Fruit fly (Drosophila melanogaster): Measurements from ENCODE around the gene ds.

The ds gene

dm6 chr2L:714747-715488, at the start of gene ds:
Gene ds (minus strand): TSS chr2L:714983.
- TF ChIP-seq Myc (optimal IDR thresholded peaks at IDR 0.05): no peak
- no peak for TF ChIP-seq psq (optimal IDR thresholded peaks at IDR 0.05)
- no peak for TF ChIP-seq ttk (optimal IDR thresholded peaks at IDR 0.05)
- no peak for TF ChIP-seq Sin3A (optimal IDR thresholded peaks at IDR 0.05)

- TF ChIP-seq Myc (optimal IDR thresholded peaks at IDR 0.05): no peak
- TF ChIP-seq psq (optimal IDR thresholded peaks at IDR 0.05): no peak
- TF ChIP-seq h (optimal IDR thresholded peaks at IDR 0.05): no peak
- no peak for TF ChIP-seq Sin3A (optimal IDR thresholded peaks at IDR 0.05)
- TF ChIP-seq ttk (optimal IDR thresholded peaks at IDR 0.05): no peak
- no peak for TF ChIP-seq insv (optimal IDR thresholded peaks at IDR 0.05)
Measured at dm6 chr2L:750299-750698, 35.5 kb upstream of the ds start.

dm6 chr2L:749645-750044, 34.9 kb upstream of the ds start, which contains the start of gene GABA-B-R3:
Gene GABA-B-R3 (plus strand): TSS chr2L:749945.
- no peak for TF ChIP-seq Myc (optimal IDR thresholded peaks at IDR 0.05)
- no peak for TF ChIP-seq ttk (optimal IDR thresholded peaks at IDR 0.05)
- TF ChIP-seq Sin3A (optimal IDR thresholded peaks at IDR 0.05): no peak
- TF ChIP-seq insv (optimal IDR thresholded peaks at IDR 0.05): no peak

- no peak for TF ChIP-seq Sin3A (optimal IDR thresholded peaks at IDR 0.05)
- TF ChIP-seq insv (optimal IDR thresholded peaks at IDR 0.05): no peak
- no peak for TF ChIP-seq ttk (optimal IDR thresholded peaks at IDR 0.05)
- TF ChIP-seq psq (optimal IDR thresholded peaks at IDR 0.05): no peak
- TF ChIP-seq h (optimal IDR thresholded peaks at IDR 0.05): no peak
- TF ChIP-seq Myc (optimal IDR thresholded peaks at IDR 0.05): no peak
Measured at dm6 chr2L:745785-746184, 31.0 kb upstream of the ds start.

dm6 chr2L:744295-744694, 29.5 kb upstream of the ds start, which contains the start of gene Eaat2:
Gene Eaat2 (minus strand): TSS chr2L:744395.
- TF ChIP-seq Sin3A (optimal IDR thresholded peaks at IDR 0.05) (no peak), insv (optimal IDR thresholded peaks at IDR 0.05) (no peak), ttk (optimal IDR thresholded peaks at IDR 0.05) (no peak), psq (optimal IDR thresholded peaks at IDR 0.05) (no peak), h (optimal IDR thresholded peaks at IDR 0.05) (no peak), Myc (optimal IDR thresholded peaks at IDR 0.05) (no peak)

dm6 chr2L:740031-740430, 25.2 kb upstream of the ds start:
- TF ChIP-seq ttk (optimal IDR thresholded peaks at IDR 0.05) (no peak), Sin3A (optimal IDR thresholded peaks at IDR 0.05) (no peak), h (optimal IDR thresholded peaks at IDR 0.05) (no peak), psq (optimal IDR thresholded peaks at IDR 0.05) (no peak), insv (optimal IDR thresholded peaks at IDR 0.05) (no peak), Myc (optimal IDR thresholded peaks at IDR 0.05) (no peak)

- TF ChIP-seq psq (optimal IDR thresholded peaks at IDR 0.05) (no peak), insv (optimal IDR thresholded peaks at IDR 0.05) (no peak), h (optimal IDR thresholded peaks at IDR 0.05) (no peak), ttk (optimal IDR thresholded peaks at IDR 0.05) (no peak), Sin3A (optimal IDR thresholded peaks at IDR 0.05) (no peak), Myc (optimal IDR thresholded peaks at IDR 0.05) (no peak)
Measured at dm6 chr2L:735772-736171, 21.0 kb upstream of the ds start.

dm6 chr2L:734120-734519, 19.3 kb upstream of the ds start:
- TF ChIP-seq Sin3A (optimal IDR thresholded peaks at IDR 0.05): no peak

dm6 chr2L:732105-732504, 17.3 kb upstream of the ds start:
- TF ChIP-seq Sin3A (optimal IDR thresholded peaks at IDR 0.05): no peak
- TF ChIP-seq ttk (optimal IDR thresholded peaks at IDR 0.05): no peak
- no peak for TF ChIP-seq insv (optimal IDR thresholded peaks at IDR 0.05)
- TF ChIP-seq h (optimal IDR thresholded peaks at IDR 0.05): no peak
- TF ChIP-seq psq (optimal IDR thresholded peaks at IDR 0.05): no peak
- TF ChIP-seq Myc (optimal IDR thresholded peaks at IDR 0.05): no peak

- TF ChIP-seq Myc (optimal IDR thresholded peaks at IDR 0.05) (no peak), psq (optimal IDR thresholded peaks at IDR 0.05) (no peak), ttk (optimal IDR thresholded peaks at IDR 0.05) (no peak), h (optimal IDR thresholded peaks at IDR 0.05) (no peak), insv (optimal IDR thresholded peaks at IDR 0.05) (no peak)
Measured at dm6 chr2L:728062-728461, 13.3 kb upstream of the ds start, which contains the start of gene Hsp60B. Gene Hsp60B (plus strand): TSS chr2L:728362.

- TF ChIP-seq Myc (optimal IDR thresholded peaks at IDR 0.05) (no peak), Sin3A (optimal IDR thresholded peaks at IDR 0.05) (no peak), h (optimal IDR thresholded peaks at IDR 0.05) (no peak), ttk (optimal IDR thresholded peaks at IDR 0.05) (no peak), psq (optimal IDR thresholded peaks at IDR 0.05) (no peak), insv (optimal IDR thresholded peaks at IDR 0.05) (no peak)
Measured at dm6 chr2L:724746-725145, 10.0 kb upstream of the ds start.

dm6 chr2L:723799-724531, 9.2 kb upstream of the ds start:
- TF ChIP-seq psq (optimal IDR thresholded peaks at IDR 0.05): no peak
- no peak for TF ChIP-seq insv (optimal IDR thresholded peaks at IDR 0.05)
- TF ChIP-seq h (optimal IDR thresholded peaks at IDR 0.05): no peak
- TF ChIP-seq Myc (optimal IDR thresholded peaks at IDR 0.05): no peak
- TF ChIP-seq ttk (optimal IDR thresholded peaks at IDR 0.05): no peak
- TF ChIP-seq Sin3A (optimal IDR thresholded peaks at IDR 0.05): no peak

dm6 chr2L:722912-723311, 8.1 kb upstream of the ds start:
- TF ChIP-seq Sin3A (optimal IDR thresholded peaks at IDR 0.05) (no peak), ttk (optimal IDR thresholded peaks at IDR 0.05) (no peak), Myc (optimal IDR thresholded peaks at IDR 0.05) (no peak), h (optimal IDR thresholded peaks at IDR 0.05) (no peak), insv (optimal IDR thresholded peaks at IDR 0.05) (no peak), psq (optimal IDR thresholded peaks at IDR 0.05) (no peak)

All from Kc167 (cell line).